Fruit fly (Drosophila melanogaster) whole organism, embryonic: ENCODE results near the gene cort.

Experiments used
- Awh ChIP-seq: fragments of 200-800 bp; sonication (Bioruptor generic); IDR thresholded peaks from 2 replicates; pipeline ENCODE4, ENCODE4 v1.3.6; 2022; ENCODE audit warnings: missing biosample characterization, missing genetic modification characterization
- B-H1 ChIP-seq: fragments of 200-800 bp; sonication (Bioruptor generic); IDR thresholded peaks from 3 replicates; pipeline ENCODE4 v1.3.6; 2022; ENCODE audit warnings: missing biosample characterization, missing genetic modification characterization
- CG10321 ChIP-seq: fragments of 200-800 bp; sonication (Bioruptor generic); IDR thresholded peaks from 2 replicates; pipeline ENCODE4 v1.3.6; 2022; ENCODE audit warnings: missing biosample characterization, missing genetic modification characterization
- CG11695 ChIP-seq: fragments of 200-800 bp; sonication (Bioruptor generic); IDR thresholded peaks from 3 replicates; pipeline ENCODE4 v1.3.6; 2022; ENCODE audit warnings: missing biosample characterization, missing genetic modification characterization
- CG12391 ChIP-seq: fragments of 200-800 bp; sonication (Bioruptor generic); optimal IDR thresholded peaks from 3 replicates; lab custom pipeline; 2018; ENCODE audit warnings: missing biosample characterization, mild to moderate bottlenecking, missing genetic modification characterization, moderate library complexity
- CG14667 ChIP-seq: fragments of 200-800 bp; sonication (Bioruptor generic); IDR thresholded peaks from 2 replicates; pipeline ENCODE4 v1.3.6; 2022; ENCODE audit warnings: missing biosample characterization, missing genetic modification characterization
- CG1603 ChIP-seq: fragments of 200-800 bp; sonication (Bioruptor generic); optimal IDR thresholded peaks from 2 replicates; lab custom pipeline; 2019; ENCODE audit warnings: missing biosample characterization, mild to moderate bottlenecking, missing genetic modification characterization, moderate library complexity
- CG1647 ChIP-seq: fragments of 200-800 bp; sonication (Bioruptor generic); optimal IDR thresholded peaks from 3 replicates; lab custom pipeline; 2016; ENCODE audit warnings: missing biosample characterization, missing genetic modification characterization
- CG16779 ChIP-seq: fragments of 200-800 bp; sonication (Bioruptor generic); IDR thresholded peaks from 2 replicates; pipeline ENCODE4 v1.3.6; 2022; ENCODE audit warnings: missing biosample characterization, missing genetic modification characterization
- CG17361 ChIP-seq: fragments of 200-800 bp; sonication (Bioruptor generic); IDR thresholded peaks from 3 replicates; pipeline ENCODE4 v1.3.6; 2022; ENCODE audit warnings: missing biosample characterization, missing genetic modification characterization
- CG17385 ChIP-seq: fragments of 200-800 bp; sonication (Bioruptor generic); optimal IDR thresholded peaks from 3 replicates; lab custom pipeline; 2018; ENCODE audit warnings: missing biosample characterization, mild to moderate bottlenecking, missing genetic modification characterization
- CG18262 ChIP-seq: fragments of 200-800 bp; optimal IDR thresholded peaks from 3 replicates; lab custom pipeline; 2019; ENCODE audit warnings: missing biosample characterization, mild to moderate bottlenecking, missing genetic modification characterization, moderate library complexity
- CG1832 ChIP-seq: fragments of 200-800 bp; sonication (Bioruptor generic); optimal IDR thresholded peaks from 2 replicates; lab custom pipeline; 2017; ENCODE audit warnings: missing biosample characterization, mild to moderate bottlenecking, missing genetic modification characterization, inconsistent platforms
- CG18476 ChIP-seq: fragments of 200-800 bp; sonication (Bioruptor generic); optimal IDR thresholded peaks from 2 replicates; lab custom pipeline; 2016; ENCODE audit warnings: missing biosample characterization, mild to moderate bottlenecking, missing genetic modification characterization
- CG3065 ChIP-seq: fragments of 200-800 bp; sonication (Bioruptor generic); optimal IDR thresholded peaks from 2 replicates; lab custom pipeline; 2016; ENCODE audit warnings: missing biosample characterization, missing genetic modification characterization
- CG32772 ChIP-seq: fragments of 200-800 bp; sonication (Bioruptor generic); IDR thresholded peaks from 2 replicates; pipeline ENCODE4 v1.3.6; 2022; ENCODE audit warnings: missing biosample characterization, missing genetic modification characterization
- CG3847 ChIP-seq: fragments of 200-800 bp; sonication (Bioruptor generic); IDR thresholded peaks from 2 replicates; pipeline ENCODE4 v1.3.6; 2022; ENCODE audit warnings: missing biosample characterization, missing genetic modification characterization
- CG43689 ChIP-seq: fragments of 200-800 bp; sonication (Bioruptor generic); IDR thresholded peaks from 2 replicates; pipeline ENCODE4 v1.3.6; 2022; ENCODE audit warnings: missing biosample characterization, missing genetic modification characterization
- CG4707 ChIP-seq: fragments of 200-800 bp; sonication (Bioruptor generic); optimal IDR thresholded peaks from 2 replicates; lab custom pipeline; 2018; ENCODE audit warnings: missing biosample characterization, mild to moderate bottlenecking, missing genetic modification characterization, moderate library complexity
- CG7556 ChIP-seq: fragments of 200-800 bp; sonication (Bioruptor generic); optimal IDR thresholded peaks from 2 replicates; lab custom pipeline; 2017; ENCODE audit warnings: missing biosample characterization, mild to moderate bottlenecking, missing genetic modification characterization
- CG8765 ChIP-seq: fragments of 200-800 bp; sonication (Bioruptor generic); IDR thresholded peaks from 2 replicates; pipeline ENCODE4 v1.3.6; 2022; ENCODE audit warnings: missing biosample characterization, missing genetic modification characterization
- D ChIP-seq, 2 experiments: fragments of 200-800 bp in 1 of 2; fragments of >200 bp in 1 of 2; sonication (Bioruptor generic) in 1 of 2; optimal IDR thresholded peaks; 2 replicates in 1 of 2; 3 replicates in 1 of 2; lab custom pipeline; 2017; ENCODE audit warnings: mild to moderate bottlenecking in 1 of 2, missing biosample characterization in 1 of 2, missing genetic modification characterization in 1 of 2, missing genetic modification reagents in 1 of 2
- D19A ChIP-seq: fragments of 200-800 bp; optimal IDR thresholded peaks from 3 replicates; lab custom pipeline; 2019; ENCODE audit warnings: missing biosample characterization, mild to moderate bottlenecking, missing genetic modification characterization, moderate library complexity
- Dip2 ChIP-seq: fragments of 200-800 bp; sonication (Bioruptor generic); IDR thresholded peaks from 2 replicates; pipeline ENCODE4 v1.3.6; 2022; ENCODE audit warnings: missing biosample characterization, missing genetic modification characterization
- HHEX ChIP-seq: fragments of 200-800 bp; sonication (Bioruptor generic); optimal IDR thresholded peaks from 3 replicates; lab custom pipeline; 2017; ENCODE audit warnings: missing biosample characterization, mild to moderate bottlenecking, missing genetic modification characterization, missing genetic modification reagents
- Hr51 ChIP-seq, 2 experiments: fragments of 200-800 bp; sonication (Bioruptor generic); optimal IDR thresholded peaks; 2 replicates in 1 of 2; 3 replicates in 1 of 2; lab custom pipeline; 2016 to 2018; ENCODE audit warnings: missing biosample characterization in 2 of 2, missing genetic modification characterization in 2 of 2, mild to moderate bottlenecking in 1 of 2, moderate library complexity in 1 of 2
- Mad ChIP-seq: fragments of 200-800 bp; sonication (Bioruptor generic); optimal IDR thresholded peaks from 2 replicates; lab custom pipeline; 2016; ENCODE audit warnings: missing biosample characterization, missing genetic modification characterization
- Oli ChIP-seq: fragments of 200-800 bp; sonication (Bioruptor generic); optimal IDR thresholded peaks from 2 replicates; lab custom pipeline; 2018; ENCODE audit warnings: missing biosample characterization, mild to moderate bottlenecking, missing genetic modification characterization, moderate library complexity
- Pdp1 ChIP-seq, 2 experiments: fragments of 200-800 bp; sonication (Bioruptor generic); optimal IDR thresholded peaks; 3 replicates each; lab custom pipeline; 2016; ENCODE audit warnings: missing biosample characterization in 2 of 2, missing genetic modification characterization in 2 of 2, mild to moderate bottlenecking in 1 of 2, moderate library complexity in 1 of 2
- ase ChIP-seq: fragments of 200-800 bp; sonication (Bioruptor generic); IDR thresholded peaks from 3 replicates; pipeline ENCODE4 v1.3.6; 2022; ENCODE audit warnings: missing biosample characterization, missing genetic modification characterization
- bcd ChIP-seq: fragments of 200-800 bp; sonication (Bioruptor generic); optimal IDR thresholded peaks from 2 replicates; lab custom pipeline; 2017; ENCODE audit warnings: missing biosample characterization, mild to moderate bottlenecking, missing genetic modification characterization
- cad ChIP-seq: fragments of >200 bp; optimal IDR thresholded peaks from 2 replicates; lab custom pipeline; 2017; ENCODE audit warnings: missing biosample characterization, missing genetic modification characterization
- chinmo ChIP-seq: fragments of 200-800 bp; sonication (Bioruptor generic); IDR thresholded peaks from 4 replicates; pipeline ENCODE4 v1.3.6; 2022; ENCODE audit warnings: missing biosample characterization, missing genetic modification characterization; ENCODE audit not compliant: partially characterized antibody
- disco-r ChIP-seq: fragments of 200-800 bp; sonication (Bioruptor generic); optimal IDR thresholded peaks from 2 replicates; lab custom pipeline; 2016; ENCODE audit warnings: missing biosample characterization, missing genetic modification characterization
- eve ChIP-seq, 2 experiments: fragments of >200 bp; optimal IDR thresholded peaks; 2 replicates each; lab custom pipeline; 2017; ENCODE audit warnings: missing biosample characterization in 2 of 2, missing genetic modification characterization in 2 of 2
- gsb-n ChIP-seq: fragments of 200-800 bp; sonication (Bioruptor generic); optimal IDR thresholded peaks from 3 replicates; lab custom pipeline; 2018; ENCODE audit warnings: missing biosample characterization, mild to moderate bottlenecking, missing genetic modification characterization
- h ChIP-seq: fragments of >200 bp; optimal IDR thresholded peaks from 2 replicates; lab custom pipeline; 2017
- ind ChIP-seq: fragments of 200-800 bp; sonication (Bioruptor generic); optimal IDR thresholded peaks from 3 replicates; lab custom pipeline; 2016; ENCODE audit warnings: missing biosample characterization, missing genetic modification characterization
- insv ChIP-seq, 2 experiments: fragments of 200-800 bp; sonication (Bioruptor generic); optimal IDR thresholded peaks; 3 replicates each; lab custom pipeline; 2016 to 2018; ENCODE audit warnings: missing biosample characterization in 2 of 2, missing genetic modification characterization in 2 of 2
- nerfin-2 ChIP-seq: fragments of 200-800 bp; sonication (Bioruptor generic); IDR thresholded peaks from 2 replicates; pipeline ENCODE4 v1.3.6; 2022; ENCODE audit warnings: missing biosample characterization, missing genetic modification characterization; ENCODE audit not compliant: partially characterized antibody
- oc ChIP-seq: fragments of 200-800 bp; sonication (Bioruptor generic); optimal IDR thresholded peaks from 2 replicates; lab custom pipeline; 2018; ENCODE audit warnings: missing biosample characterization, mild to moderate bottlenecking, missing genetic modification characterization, moderate library complexity
- so ChIP-seq: fragments of 200-800 bp; sonication (Bioruptor generic); IDR thresholded peaks from 3 replicates; pipeline ENCODE4 v1.3.6; 2022; ENCODE audit warnings: missing biosample characterization, missing genetic modification characterization
- stwl ChIP-seq: fragments of 200-800 bp; sonication (Bioruptor generic); optimal IDR thresholded peaks from 3 replicates; lab custom pipeline; 2018; ENCODE audit warnings: missing biosample characterization, mild to moderate bottlenecking, missing genetic modification characterization, moderate library complexity
- tll ChIP-seq, 2 experiments: fragments of 200-800 bp in 1 of 2; fragments of >200 bp in 1 of 2; sonication (Bioruptor generic) in 1 of 2; optimal IDR thresholded peaks; 2 replicates each; lab custom pipeline; 2017 to 2019; ENCODE audit warnings: missing biosample characterization in 2 of 2, missing genetic modification characterization in 2 of 2, mild to moderate bottlenecking in 1 of 2, moderate library complexity in 1 of 2
- tna ChIP-seq: fragments of 200-800 bp; sonication (Bioruptor generic); IDR thresholded peaks from 2 replicates; pipeline ENCODE4 v1.3.6; 2022; ENCODE audit warnings: missing biosample characterization, missing genetic modification characterization; ENCODE audit not compliant: partially characterized antibody
- trem ChIP-seq: fragments of 200-800 bp; optimal IDR thresholded peaks from 3 replicates; lab custom pipeline; 2019; ENCODE audit warnings: missing biosample characterization, mild to moderate bottlenecking, missing genetic modification characterization, moderate library complexity
- trh ChIP-seq: fragments of 200-800 bp; sonication (Bioruptor generic); optimal IDR thresholded peaks from 2 replicates; lab custom pipeline; 2016; ENCODE audit warnings: missing biosample characterization, missing genetic modification characterization
- wor ChIP-seq: fragments of 200-800 bp; sonication (Bioruptor generic); IDR thresholded peaks from 2 replicates; pipeline ENCODE4 v1.3.6; 2022; ENCODE audit warnings: missing biosample characterization, missing genetic modification characterization

The cort gene

dm6 chr2L:6701409-6702199, 25.2 kb upstream of the cort start (continued):
- no peak for TF ChIP-seq Dip2 (GFP tag; lab: Robert Waterston, UW)
- no peak for TF ChIP-seq Mad (GFP tag; lab: Kevin White, UChicago)
- no peak for TF ChIP-seq CG43689 (GFP tag; lab: Robert Waterston, UW)
- no peak for TF ChIP-seq disco-r
- no peak for TF ChIP-seq CG11695 (GFP tag; lab: Robert Waterston, UW)
- TF ChIP-seq CG4707 = no peak
- no peak for TF ChIP-seq insv (GFP tag; optimal IDR thresholded peaks at IDR 0.05; lab: Kevin White, UChicago)
- no peak for TF ChIP-seq CG16779 (GFP tag; lab: Robert Waterston, UW)
- no peak for TF ChIP-seq nerfin-2
- TF ChIP-seq CG17385 (GFP tag; lab: Kevin White, UChicago) = no peak
- no peak for TF ChIP-seq HHEX (GFP tag; lab: Kevin White, UChicago)
- TF ChIP-seq CG3847 (GFP tag; lab: Robert Waterston, UW) = no peak
- TF ChIP-seq cad (GFP tag; lab: Kevin White, UChicago) = no peak
- TF ChIP-seq Awh (GFP tag; lab: Robert Waterston, UW) = no peak
- TF ChIP-seq bcd (GFP tag; lab: Kevin White, UChicago) = no peak
- TF ChIP-seq h (lab: Kevin White, UChicago) = no peak
- TF ChIP-seq CG3065 = no peak
- TF ChIP-seq gsb-n (tag; lab: Kevin White, UChicago) = no peak
- TF ChIP-seq trh (GFP tag; lab: Kevin White, UChicago) = no peak
- TF ChIP-seq CG17361 (GFP tag; lab: Robert Waterston, UW) = no peak
- TF ChIP-seq CG12391 = peak; percentile 15
- TF ChIP-seq stwl = no peak
- no peak for TF ChIP-seq CG18476
- TF ChIP-seq CG32772 (GFP tag; lab: Robert Waterston, UW) = no peak
- TF ChIP-seq D19A (tag; lab: Kevin White, UChicago) = no peak
- peak; percentile 50 for TF ChIP-seq CG1603 (tag; lab: Kevin White, UChicago)
- no peak for TF ChIP-seq D (optimal IDR thresholded peaks at IDR 0.05; lab: Kevin White, UChicago)
- TF ChIP-seq D (GFP tag; optimal IDR thresholded peaks at IDR 0.05; lab: Kevin White, UChicago) = no peak
- no peak for TF ChIP-seq CG8765
- TF ChIP-seq CG18262 = peak; percentile 13
- TF ChIP-seq tll (GFP tag; optimal IDR thresholded peaks at IDR 0.05; lab: Kevin White, UChicago) = no peak
- no peak for TF ChIP-seq CG1832 (GFP tag; lab: Kevin White, UChicago)
- peak in 1 of 2 experiments; percentile 66 for TF ChIP-seq Pdp1 (GFP tag; optimal IDR thresholded peaks at IDR 0.05; lab: Kevin White, UChicago)
- TF ChIP-seq wor (GFP tag; lab: Robert Waterston, UW) = no peak
- TF ChIP-seq CG7556 (GFP tag; lab: Kevin White, UChicago) = no peak
- TF ChIP-seq B-H1 (GFP tag; lab: Robert Waterston, UW) = no peak
- TF ChIP-seq so (GFP tag; lab: Robert Waterston, UW) = no peak
- TF ChIP-seq Hr51 (GFP tag; optimal IDR thresholded peaks at IDR 0.05; lab: Kevin White, UChicago) = peak in 1 of 2 experiments; percentile 4
- no peak for TF ChIP-seq CG1647 (GFP tag; lab: Kevin White, UChicago)
- no peak for TF ChIP-seq CG10321
- TF ChIP-seq Oli (tag; lab: Kevin White, UChicago) = peak; percentile 2
- no peak for TF ChIP-seq trem (tag; lab: Kevin White, UChicago)
- TF ChIP-seq eve (GFP tag; optimal IDR thresholded peaks at IDR 0.05; lab: Kevin White, UChicago) = no peak
- no peak for TF ChIP-seq ind
- TF ChIP-seq tna (GFP tag; lab: Robert Waterston, UW) = no peak
- no peak for TF ChIP-seq chinmo (GFP tag; lab: Robert Waterston, UW)
- TF ChIP-seq ase (GFP tag; lab: Robert Waterston, UW) = no peak
- TF ChIP-seq CG14667 (GFP tag; lab: Robert Waterston, UW) = no peak
- TF ChIP-seq oc (tag; lab: Kevin White, UChicago) = peak; percentile 1
